Fruit fly (Drosophila melanogaster): ENCODE results near the gene GluRIID.

DNA sequence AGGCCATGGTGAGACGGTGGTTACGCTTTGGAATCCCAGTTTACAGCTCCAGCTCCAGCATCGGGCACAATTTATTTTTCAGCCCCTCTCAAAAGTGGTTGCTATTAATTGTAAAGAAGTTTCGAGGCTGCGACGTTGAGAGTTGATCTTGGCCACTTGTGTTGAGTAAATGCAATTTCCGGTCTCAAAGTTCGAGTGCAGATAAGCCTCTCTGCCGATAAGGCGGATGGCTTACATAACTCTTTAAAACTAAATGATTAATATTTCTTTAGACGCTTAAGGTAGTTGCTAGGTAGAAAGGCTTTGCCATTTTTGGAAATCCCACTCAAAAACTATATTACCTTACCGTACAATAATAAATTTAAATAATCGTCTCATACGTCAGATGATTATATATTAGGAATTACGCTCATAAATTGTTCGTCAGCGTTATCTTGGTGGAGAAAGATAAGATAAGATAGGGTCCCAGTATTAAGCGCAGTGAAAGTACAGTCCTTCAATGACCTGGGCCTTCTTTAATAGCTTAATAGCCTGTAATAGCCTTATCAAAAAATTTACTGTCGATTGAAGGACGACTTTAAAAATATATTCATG is 46.6 kb downstream of the GluRIID start:
- no peak for TF ChIP-seq Hnf4 (GFP tag; optimal IDR thresholded peaks at IDR 0.05)
- no peak for TF ChIP-seq Abd-B (GFP tag; optimal IDR thresholded peaks at IDR 0.05)
- TF ChIP-seq Sp1 (GFP tag; optimal IDR thresholded peaks at IDR 0.05): no peak
- no peak for TF ChIP-seq lola (GFP tag; optimal IDR thresholded peaks at IDR 0.05)
- TF ChIP-seq Hr78 (GFP tag; optimal IDR thresholded peaks at IDR 0.05): no peak

All from whole organism, wandering third instar larva.